Worm (Caenorhabditis elegans) whole organism, L2 larva: ENCODE data around the gene F39B3.3.

Source experiments
- C34F6.9 ChIP-seq: fragments of 150-350 bp; optimal IDR thresholded peaks from 2 replicates; lab custom pipeline; 2014; ENCODE audit warnings: missing biosample characterization, missing genetic modification characterization
- R02D3.7 ChIP-seq: fragments of 150-350 bp; optimal IDR thresholded peaks from 2 replicates; lab custom pipeline; 2014; ENCODE audit warnings: missing biosample characterization, missing genetic modification characterization
- aly-2 ChIP-seq: fragments of 150-350 bp; optimal IDR thresholded peaks from 2 replicates; lab custom pipeline; 2014; ENCODE audit warnings: missing biosample characterization, missing genetic modification characterization
- ama-1 ChIP-seq: fragments of 150-350 bp; optimal IDR thresholded peaks from 2 replicates; lab custom pipeline; 2018; ENCODE audit warnings: inconsistent platforms
- dmd-4 ChIP-seq: sonication (generic microtip); optimal IDR thresholded peaks from 2 replicates; lab custom pipeline; 2017; ENCODE audit warnings: missing biosample characterization, missing genetic modification characterization
- nhr-11 ChIP-seq: fragments of 150-350 bp; optimal IDR thresholded peaks from 2 replicates; lab custom pipeline; 2014; ENCODE audit warnings: missing biosample characterization, missing genetic modification characterization
- nhr-6 ChIP-seq: fragments of 150-350 bp; optimal IDR thresholded peaks from 2 replicates; lab custom pipeline; 2014; ENCODE audit warnings: missing biosample characterization, missing genetic modification characterization
- snpc-4 ChIP-seq: fragments of 150-350 bp; optimal IDR thresholded peaks from 2 replicates; lab custom pipeline; 2014; ENCODE audit warnings: missing biosample characterization, missing genetic modification characterization
- ztf-11 ChIP-seq: sonication (generic microtip); optimal IDR thresholded peaks from 2 replicates; lab custom pipeline; 2017; ENCODE audit warnings: missing biosample characterization, missing genetic modification characterization

DNA sequence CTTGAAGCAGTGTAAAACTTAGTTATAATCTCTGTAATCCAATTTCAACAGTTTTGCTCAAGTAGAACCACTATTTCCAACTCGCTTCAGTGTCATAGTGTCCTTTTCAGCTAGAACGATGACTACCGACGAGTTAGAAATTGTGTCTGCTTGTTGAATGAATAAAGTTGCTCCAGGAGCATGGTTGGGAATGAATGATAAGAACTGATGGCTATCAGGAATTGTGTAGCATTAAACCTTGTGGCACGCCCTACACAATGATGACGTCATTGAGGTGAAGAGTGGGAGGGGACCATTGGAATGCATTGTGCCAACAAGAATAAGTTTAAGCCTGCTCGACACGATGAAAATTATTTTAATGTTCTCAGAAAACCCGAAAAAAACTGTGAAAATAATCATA, 19.8 kb upstream of the F39B3.3 start:
- TF ChIP-seq snpc-4 (no peak), aly-2 (tag; lab: Kevin White, UChicago) (no peak), ztf-11 (no peak), ama-1 (lab: Kevin White, UChicago) (no peak), nhr-11 (tag; lab: Kevin White, UChicago) (no peak), nhr-6 (no peak), C34F6.9 (tag; lab: Kevin White, UChicago) (no peak), dmd-4 (tag; lab: Kevin White, UChicago) (no peak), R02D3.7 (tag; lab: Kevin White, UChicago) (no peak)
